Fruit fly (Drosophila melanogaster): ENCODE results near the gene AP-2sigma.

- TF ChIP-seq h (optimal IDR thresholded peaks at IDR 0.05) (no peak), psq (optimal IDR thresholded peaks at IDR 0.05) (no peak), ttk (optimal IDR thresholded peaks at IDR 0.05) (no peak), Myc (optimal IDR thresholded peaks at IDR 0.05) (no peak), insv (optimal IDR thresholded peaks at IDR 0.05) (no peak)
Observed at dm6 chr3R:21242318-21242717, 27.6 kb downstream of the AP-2sigma start, which contains the start of gene CG5892.

Data from Kc167 (cell line).